Worm (Caenorhabditis elegans) whole organism, L1 larva: ENCODE measurements around the gene rbm-25.

Source experiments
- C34B4.2 ChIP-seq: sonication (generic microtip); optimal IDR thresholded peaks from 2 replicates; lab custom pipeline; 2017; ENCODE audit warnings: mild to moderate bottlenecking, missing genetic modification characterization, missing compliant biosample characterization
- F16B12.6 ChIP-seq: fragments of 150-350 bp; optimal IDR thresholded peaks from 2 replicates; lab custom pipeline; 2014; ENCODE audit warnings: missing biosample characterization, missing genetic modification characterization
- aha-1 ChIP-seq: fragments of 150-350 bp; optimal IDR thresholded peaks from 2 replicates; lab custom pipeline; 2014; ENCODE audit warnings: missing biosample characterization, missing genetic modification characterization
- aly-2 ChIP-seq: fragments of 150-350 bp; optimal IDR thresholded peaks from 2 replicates; lab custom pipeline; 2014; ENCODE audit warnings: missing biosample characterization, missing genetic modification characterization
- ama-1 ChIP-seq: fragments of 150-350 bp; optimal IDR thresholded peaks from 2 replicates; lab custom pipeline; 2014
- ceh-88 ChIP-seq: fragments of 200-800 bp; sonication (Bioruptor generic); IDR thresholded peaks from 2 replicates; pipeline ENCODE4 v1.3.6; 2022; ENCODE audit warnings: missing genetic modification characterization, missing compliant biosample characterization
- ceh-90 ChIP-seq: sonication (generic microtip); optimal IDR thresholded peaks from 2 replicates; lab custom pipeline; 2016; ENCODE audit warnings: missing genetic modification characterization, missing compliant biosample characterization
- efl-1 ChIP-seq, 4 experiments: fragments of 150-350 bp; optimal IDR thresholded peaks in 3 of 4; peaks in 1 of 4; 1 replicate in 1 of 4; 2 replicates in 3 of 4; lab custom pipeline; 2014; ENCODE audit warnings: missing biosample characterization in 2 of 4, missing genetic modification characterization in 2 of 4, missing genetic modification reagents in 2 of 4
- egl-27 ChIP-seq, 2 experiments: fragments of 150-350 bp in 1 of 2; sonication (generic microtip); optimal IDR thresholded peaks; 3 replicates each; lab custom pipeline; 2017 to 2018; ENCODE audit warnings: missing biosample characterization in 2 of 2, missing genetic modification characterization in 2 of 2, missing genetic modification reagents in 2 of 2
- elt-2 ChIP-seq: sonication (generic microtip); optimal IDR thresholded peaks from 2 replicates; lab custom pipeline; 2016; ENCODE audit warnings: missing genetic modification characterization, mild to moderate bottlenecking, inconsistent platforms, missing compliant biosample characterization, missing genetic modification reagents
- elt-3 ChIP-seq, 6 experiments: fragments of 150-350 bp in 1 of 6; sonication (generic microtip); optimal IDR thresholded peaks; 2 replicates each; lab custom pipeline; 2017 to 2018; ENCODE audit warnings: missing biosample characterization in 6 of 6, missing genetic modification characterization in 6 of 6, inconsistent platforms in 1 of 6
- fkh-4 ChIP-seq: sonication (generic microtip); optimal IDR thresholded peaks from 2 replicates; lab custom pipeline; 2016; ENCODE audit warnings: missing compliant biosample characterization, missing genetic modification characterization, borderline replicate concordance
- fkh-8 ChIP-seq: sonication (generic microtip); optimal IDR thresholded peaks from 2 replicates; lab custom pipeline; 2016; ENCODE audit warnings: mild to moderate bottlenecking, missing genetic modification characterization, missing compliant biosample characterization
- grh-1 ChIP-seq: fragments of 200-800 bp; sonication (Bioruptor generic); IDR thresholded peaks from 2 replicates; pipeline ENCODE4 v1.3.6; 2022; ENCODE audit warnings: missing genetic modification reagents, missing genetic modification characterization, missing compliant biosample characterization
- hlh-17 ChIP-seq: fragments of 200-800 bp; sonication (Bioruptor generic); optimal IDR thresholded peaks from 2 replicates; lab custom pipeline; 2018; ENCODE audit warnings: missing genetic modification characterization, mild to moderate bottlenecking, missing compliant biosample characterization, moderate library complexity, borderline replicate concordance
- hlh-4 ChIP-seq: sonication (generic microtip); optimal IDR thresholded peaks from 2 replicates; lab custom pipeline; 2016; ENCODE audit warnings: mild to moderate bottlenecking, missing genetic modification characterization, missing compliant biosample characterization
- isw-1 ChIP-seq: fragments of 200-800 bp; sonication (Bioruptor generic); IDR thresholded peaks from 2 replicates; pipeline ENCODE4 v1.3.6; 2022; ENCODE audit warnings: missing genetic modification characterization, missing compliant biosample characterization
- jun-1 ChIP-seq: fragments of 150-350 bp; optimal IDR thresholded peaks from 2 replicates; lab custom pipeline; 2014; ENCODE audit warnings: missing biosample characterization, missing genetic modification reagents, missing genetic modification characterization
- lin-14 ChIP-seq: fragments of 200-800 bp; sonication (Bioruptor generic); optimal IDR thresholded peaks from 2 replicates; lab custom pipeline; 2018; ENCODE audit warnings: mild to moderate bottlenecking, missing genetic modification characterization, moderate library complexity, missing compliant biosample characterization
- lin-15B ChIP-seq: fragments of 150-350 bp; sonication (generic microtip); optimal IDR thresholded peaks from 3 replicates; lab custom pipeline; 2014; ENCODE audit warnings: missing biosample characterization, missing genetic modification characterization
- lin-35 ChIP-seq, 2 experiments: fragments of 150-350 bp; optimal IDR thresholded peaks; 2 replicates each; lab custom pipeline; 2014; ENCODE audit warnings: missing biosample characterization in 2 of 2, missing genetic modification characterization in 2 of 2, missing genetic modification reagents in 2 of 2
- lin-39 ChIP-seq: fragments of 150-350 bp; optimal IDR thresholded peaks from 2 replicates; lab custom pipeline; 2014; ENCODE audit warnings: missing biosample characterization, missing genetic modification reagents, missing genetic modification characterization
- mab-9 ChIP-seq: fragments of 200-800 bp; sonication (Bioruptor generic); IDR thresholded peaks from 2 replicates; pipeline ENCODE4 v1.3.6; 2022; ENCODE audit warnings: missing genetic modification reagents, missing genetic modification characterization, missing compliant biosample characterization
- mdl-1 ChIP-seq, 2 experiments: fragments of 150-350 bp; optimal IDR thresholded peaks; 2 replicates each; lab custom pipeline; 2014 to 2017; ENCODE audit warnings: missing biosample characterization in 2 of 2, missing genetic modification characterization in 2 of 2, inconsistent platforms in 1 of 2
- nhr-20 ChIP-seq: sonication (generic microtip); optimal IDR thresholded peaks from 2 replicates; lab custom pipeline; 2016; ENCODE audit warnings: mild to moderate bottlenecking, missing genetic modification characterization, missing compliant biosample characterization
- nhr-47 ChIP-seq: sonication (generic microtip); optimal IDR thresholded peaks from 2 replicates; lab custom pipeline; 2016; ENCODE audit warnings: mild to moderate bottlenecking, missing genetic modification characterization, moderate library complexity, missing compliant biosample characterization
- nhr-77 ChIP-seq: fragments of 150-350 bp; optimal IDR thresholded peaks from 2 replicates; lab custom pipeline; 2014; ENCODE audit warnings: missing biosample characterization, missing genetic modification characterization
- pax-3 ChIP-seq: fragments of 200-800 bp; sonication (Bioruptor generic); optimal IDR thresholded peaks from 2 replicates; lab custom pipeline; 2018; ENCODE audit warnings: mild to moderate bottlenecking, missing genetic modification characterization, moderate library complexity, missing compliant biosample characterization
- pqm-1 ChIP-seq: sonication (generic microtip); optimal IDR thresholded peaks from 3 replicates; lab custom pipeline; 2017; ENCODE audit warnings: missing biosample characterization, missing genetic modification characterization
- rnt-1 ChIP-seq: sonication (generic microtip); optimal IDR thresholded peaks from 2 replicates; lab custom pipeline; 2016; ENCODE audit warnings: mild to moderate bottlenecking, missing genetic modification characterization, moderate library complexity, missing compliant biosample characterization
- skn-1 ChIP-seq: fragments of 150-350 bp; optimal IDR thresholded peaks from 2 replicates; lab custom pipeline; 2014; ENCODE audit warnings: missing biosample characterization, missing genetic modification characterization
- sup-37 ChIP-seq: fragments of 200-800 bp; sonication (Bioruptor generic); optimal IDR thresholded peaks from 2 replicates; lab custom pipeline; 2018; ENCODE audit warnings: mild to moderate bottlenecking, missing genetic modification characterization, missing compliant biosample characterization
- tbx-2 ChIP-seq: sonication (generic microtip); optimal IDR thresholded peaks from 2 replicates; lab custom pipeline; 2016; ENCODE audit warnings: missing genetic modification characterization, missing compliant biosample characterization
- unc-130 ChIP-seq: fragments of 150-350 bp; optimal IDR thresholded peaks from 2 replicates; lab custom pipeline; 2017; ENCODE audit warnings: missing biosample characterization, missing genetic modification characterization, inconsistent platforms
- unc-30 ChIP-seq: sonication (generic microtip); optimal IDR thresholded peaks from 2 replicates; lab custom pipeline; 2017; ENCODE audit warnings: missing biosample characterization, missing genetic modification characterization
- unc-62 ChIP-seq: fragments of 150-350 bp; optimal IDR thresholded peaks from 2 replicates; lab custom pipeline; 2014; ENCODE audit warnings: missing biosample characterization, missing genetic modification reagents, missing genetic modification characterization
- unc-86 ChIP-seq: sonication (generic microtip); optimal IDR thresholded peaks from 2 replicates; lab custom pipeline; 2016; ENCODE audit warnings: missing genetic modification characterization, missing compliant biosample characterization
- unc-98 ChIP-seq: fragments of 200-800 bp; sonication (Bioruptor generic); IDR thresholded peaks from 2 replicates; pipeline ENCODE4 v1.3.6; 2022; ENCODE audit warnings: missing genetic modification characterization, missing compliant biosample characterization
- xbp-1 ChIP-seq: sonication (generic microtip); optimal IDR thresholded peaks from 2 replicates; lab custom pipeline; 2016; ENCODE audit warnings: missing genetic modification characterization, missing compliant biosample characterization
- zag-1 ChIP-seq: fragments of 150-350 bp; optimal IDR thresholded peaks from 2 replicates; lab custom pipeline; 2014; ENCODE audit warnings: missing biosample characterization, missing genetic modification characterization
- ztf-4 ChIP-seq: fragments of 150-350 bp; optimal IDR thresholded peaks from 2 replicates; lab custom pipeline; 2014; ENCODE audit warnings: missing biosample characterization, missing genetic modification characterization

rbm-25 gene

DNA sequence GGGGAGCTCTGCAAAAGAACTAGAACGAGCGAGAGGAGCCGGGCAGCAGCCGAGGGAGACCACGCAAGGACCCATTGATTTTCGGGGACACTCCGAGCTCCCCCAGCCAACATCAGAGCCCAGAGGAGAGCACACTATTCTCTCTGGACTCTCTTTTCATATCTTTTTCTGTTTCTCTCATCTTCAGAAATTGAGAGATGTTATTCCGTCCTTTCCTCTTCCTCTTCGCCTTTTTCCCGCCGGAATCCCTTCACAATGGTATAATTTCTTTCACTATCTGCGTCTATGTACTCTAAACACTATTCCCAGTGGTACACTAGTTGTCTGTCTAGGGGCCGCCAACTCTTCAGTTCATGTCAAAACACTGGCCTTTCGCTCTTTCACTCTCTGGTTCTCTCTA lies 32.6 kb upstream of the rbm-25 start (continued):
- peak; percentile 85 for TF ChIP-seq nhr-77
- TF ChIP-seq ztf-4 (tag; lab: Kevin White, UChicago) = peak; percentile 76
- TF ChIP-seq elt-3 (tag; optimal IDR thresholded peaks at IDR 0.05; lab: Kevin White, UChicago) = peak in 1 of 6 experiments; percentile 27
- 0 out of 2 replicates have a peak, but pooled peaks have one; percentile 27 for TF ChIP-seq grh-1 (GFP tag; lab: Robert Waterston, UW)
- TF ChIP-seq F16B12.6 = no peak
- peak; percentile 42 for TF ChIP-seq unc-130 (tag; lab: Kevin White, UChicago)
- peak; percentile 72 for TF ChIP-seq isw-1 (GFP tag; lab: Robert Waterston, UW)
- TF ChIP-seq lin-15B = no peak
- TF ChIP-seq aly-2 (tag; lab: Kevin White, UChicago) = peak; percentile 46
- TF ChIP-seq unc-30 (tag; lab: Kevin White, UChicago) = no peak
- peak; percentile 53; the same call in 1 of the 2 replicates for TF ChIP-seq ceh-88 (GFP tag; lab: Robert Waterston, UW)
- TF ChIP-seq efl-1 (optimal IDR thresholded peaks at IDR 0.05; lab: Kevin White, UChicago) = peak; percentile 78 to 82
- TF ChIP-seq efl-1 (GFP tag; optimal IDR thresholded peaks at IDR 0.05 in 1 of 2; lab: Kevin White, UChicago) = peak; percentile 49 to 92
- TF ChIP-seq lin-35 (GFP tag; optimal IDR thresholded peaks at IDR 0.05; lab: Kevin White, UChicago) = peak; percentile 56 to 63
- TF ChIP-seq, all 84 proteins: peak for 50

DNA sequence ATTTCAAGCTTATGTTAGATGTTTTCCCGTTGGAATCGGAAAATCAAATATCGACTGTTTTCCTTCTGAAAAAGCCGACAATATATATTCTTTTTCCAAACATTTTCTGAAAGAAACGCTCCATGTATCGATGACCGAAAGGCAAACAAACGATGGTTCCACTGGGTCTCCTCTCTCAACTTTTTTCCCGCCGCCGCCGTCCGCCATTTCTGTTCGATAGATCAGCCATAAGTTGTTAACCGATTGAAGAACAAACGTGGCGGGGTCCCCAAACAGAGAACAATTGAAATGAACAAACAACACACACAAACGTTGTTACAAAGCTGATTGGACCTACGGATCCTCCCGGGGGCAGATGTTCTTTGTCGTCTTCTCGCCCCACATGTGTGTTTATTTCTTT lies 31.4 kb upstream of the rbm-25 start:
- TF ChIP-seq ztf-4 (tag; lab: Kevin White, UChicago) = no peak
- TF ChIP-seq lin-14 (GFP tag; lab: Kevin White, UChicago) = peak; percentile 20

- peak; percentile 5 for TF ChIP-seq pax-3 (tag; lab: Kevin White, UChicago)
- peak in 1 of 2 experiments; percentile 19 for TF ChIP-seq lin-35 (GFP tag; optimal IDR thresholded peaks at IDR 0.05; lab: Kevin White, UChicago)
- no peak for TF ChIP-seq skn-1
- peak; percentile 29 for TF ChIP-seq pqm-1 (tag; lab: Kevin White, UChicago)
- peak; percentile 26 for TF ChIP-seq lin-14 (GFP tag; lab: Kevin White, UChicago)
- peak; percentile 67 for TF ChIP-seq elt-2 (tag; lab: Kevin White, UChicago)
- TF ChIP-seq nhr-20 = peak; percentile 8
- no peak for TF ChIP-seq hlh-17 (GFP tag; lab: Kevin White, UChicago)
These were observed 30.3 kb upstream of the rbm-25 start for ce11 chrV:12467755-12468154.

- no peak for TF ChIP-seq C34B4.2 (tag; lab: Kevin White, UChicago)
- no peak for TF ChIP-seq fkh-8 (tag; lab: Kevin White, UChicago)
- TF ChIP-seq mdl-1 (tag; optimal IDR thresholded peaks at IDR 0.05; lab: Kevin White, UChicago) = no peak
- TF ChIP-seq aha-1 (tag; lab: Kevin White, UChicago) = no peak
- no peak for TF ChIP-seq ama-1
- TF ChIP-seq unc-98 (GFP tag; lab: Robert Waterston, UW) = no peak
- TF ChIP-seq lin-39 (tag; lab: Kevin White, UChicago) = no peak
- no peak for TF ChIP-seq tbx-2 (tag; lab: Kevin White, UChicago)
- TF ChIP-seq rnt-1 (tag; lab: Kevin White, UChicago) = no peak
- no peak for TF ChIP-seq hlh-17 (GFP tag; lab: Kevin White, UChicago)
- no peak for TF ChIP-seq jun-1 (tag; lab: Kevin White, UChicago)
- no peak for TF ChIP-seq mab-9 (GFP tag; lab: Robert Waterston, UW)
- TF ChIP-seq zag-1 = no peak
- TF ChIP-seq hlh-4 (tag; lab: Kevin White, UChicago) = no peak
These were observed 29.6 kb upstream of the rbm-25 start, which contains the start of gene F28C1.3 for ce11 chrV:12468363-12468762. TSS of gene F28C1.3 (plus strand) at chrV:12468663.

DNA sequence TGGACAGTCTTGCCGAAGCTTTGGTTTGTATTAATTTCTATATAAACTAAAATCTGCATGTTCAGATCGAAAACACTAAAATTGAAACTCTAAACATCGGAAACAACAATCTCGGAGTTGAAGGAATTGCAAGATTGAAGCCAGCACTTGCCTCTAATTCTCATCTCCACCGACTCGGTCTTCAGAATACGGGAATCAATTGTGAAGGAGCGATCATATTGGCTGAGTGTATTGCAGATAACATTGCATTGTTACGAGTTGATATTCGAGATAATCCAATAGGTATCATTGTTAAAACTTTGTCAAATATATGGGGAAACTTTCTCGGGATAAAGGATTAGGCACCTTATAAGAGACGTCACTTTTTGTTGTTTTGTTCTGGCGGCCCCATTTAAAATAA lies 27.7 kb upstream of the rbm-25 start:
- TF ChIP-seq unc-86 (tag; lab: Kevin White, UChicago) (no peak), jun-1 (tag; lab: Kevin White, UChicago) (no peak), egl-27 (tag; optimal IDR thresholded peaks at IDR 0.05; lab: Kevin White, UChicago) (no peak), lin-14 (GFP tag; lab: Kevin White, UChicago) (no peak), nhr-47 (tag; lab: Kevin White, UChicago) (no peak), unc-62 (GFP tag; lab: Kevin White, UChicago) (no peak), isw-1 (GFP tag; lab: Robert Waterston, UW) (no peak), mdl-1 (tag; optimal IDR thresholded peaks at IDR 0.05; lab: Kevin White, UChicago) (no peak), skn-1 (no peak), lin-39 (tag; lab: Kevin White, UChicago) (no peak), xbp-1 (tag; lab: Kevin White, UChicago) (no peak), sup-37 (no peak), ceh-90 (tag; lab: Kevin White, UChicago) (no peak), fkh-4 (tag; lab: Kevin White, UChicago) (no peak)
- TF ChIP-seq, all 84 proteins: peak for 0
